Worm (Caenorhabditis elegans) whole organism, L4/young adult: ENCODE results near the gene his-71.

Experiments
- W03F9.2 ChIP-seq: fragments of 150-350 bp; optimal IDR thresholded peaks from 2 replicates; lab custom pipeline; 2014; ENCODE audit warnings: missing biosample characterization, missing genetic modification characterization
- dao-5 ChIP-seq: sonication (generic microtip); optimal IDR thresholded peaks from 2 replicates; lab custom pipeline; 2016; ENCODE audit warnings: missing genotype, missing genetic modification characterization, moderate library complexity, missing compliant biosample characterization
- him-1 ChIP-seq: sonication (generic microtip); optimal IDR thresholded peaks from 2 replicates; lab custom pipeline; 2016; ENCODE audit warnings: missing genotype, missing genetic modification reagents, missing genetic modification characterization, missing compliant biosample characterization

Gene his-71

ce11 chrX:8004845-8005244, 23.0 kb upstream of the his-71 start:
- TF ChIP-seq dao-5 (no peak), him-1 (tag; lab: Kevin White, UChicago) (no peak), W03F9.2 (tag; lab: Kevin White, UChicago) (no peak)

ce11 chrX:8003663-8004062, 21.8 kb upstream of the his-71 start, which contains the start of the genes F45E1.1 and F45E1.2:
TSS of gene F45E1.1 (plus strand) at chrX:8003682.
TSS of gene F45E1.2 (plus strand) at chrX:8003733.
- no peak for TF ChIP-seq him-1 (tag; lab: Kevin White, UChicago)
- no peak for TF ChIP-seq W03F9.2 (tag; lab: Kevin White, UChicago)
- no peak for TF ChIP-seq dao-5

ce11 chrX:7998942-7999341, 17.1 kb upstream of the his-71 start:
- TF ChIP-seq dao-5 (no peak), W03F9.2 (tag; lab: Kevin White, UChicago) (no peak), him-1 (tag; lab: Kevin White, UChicago) (no peak)

- TF ChIP-seq dao-5: no peak
- TF ChIP-seq W03F9.2 (tag; lab: Kevin White, UChicago): no peak
- no peak for TF ChIP-seq him-1 (tag; lab: Kevin White, UChicago)
Observed at ce11 chrX:7997968-7998367, 16.1 kb upstream of the his-71 start, which contains the start of gene sdpn-1. TSS of gene sdpn-1 (minus strand) at chrX:7998229.

ce11 chrX:7994486-7994885, 12.6 kb upstream of the his-71 start:
- TF ChIP-seq him-1 (tag; lab: Kevin White, UChicago) (no peak), dao-5 (no peak), W03F9.2 (tag; lab: Kevin White, UChicago) (no peak)

- TF ChIP-seq him-1 (tag; lab: Kevin White, UChicago) (no peak), dao-5 (no peak), W03F9.2 (tag; lab: Kevin White, UChicago) (no peak)
Observed at ce11 chrX:7992102-7992501, 10.2 kb upstream of the his-71 start.

- TF ChIP-seq W03F9.2 (tag; lab: Kevin White, UChicago) (no peak), dao-5 (no peak), him-1 (tag; lab: Kevin White, UChicago) (no peak)
Observed at ce11 chrX:7990282-7990681, 8.4 kb upstream of the his-71 start.

ce11 chrX:7989155-7989554, 7.3 kb upstream of the his-71 start:
- TF ChIP-seq W03F9.2 (tag; lab: Kevin White, UChicago) (no peak), dao-5 (no peak), him-1 (tag; lab: Kevin White, UChicago) (no peak)

- no peak for TF ChIP-seq W03F9.2 (tag; lab: Kevin White, UChicago)
- no peak for TF ChIP-seq dao-5
- no peak for TF ChIP-seq him-1 (tag; lab: Kevin White, UChicago)
Observed at ce11 chrX:7988457-7988856, 6.6 kb upstream of the his-71 start.

- no peak for TF ChIP-seq him-1 (tag; lab: Kevin White, UChicago)
Observed at ce11 chrX:7986892-7987291, 5.0 kb upstream of the his-71 start.

ce11 chrX:7985495-7986029, 3.7 kb upstream of the his-71 start, which contains the start of gene F45E1.4:
TSS of gene F45E1.4 (plus strand) at chrX:7985979.
- TF ChIP-seq W03F9.2 (tag; lab: Kevin White, UChicago) (no peak), him-1 (tag; lab: Kevin White, UChicago) (no peak), dao-5 (no peak)

- TF ChIP-seq W03F9.2 (tag; lab: Kevin White, UChicago) (no peak), him-1 (tag; lab: Kevin White, UChicago) (no peak), dao-5 (no peak)
Observed at ce11 chrX:7984742-7985141, 2.9 kb upstream of the his-71 start.

ce11 chrX:7977452-7977851, 4.4 kb downstream of the his-71 start:
- TF ChIP-seq him-1 (tag; lab: Kevin White, UChicago): no peak
- TF ChIP-seq dao-5: no peak
- no peak for TF ChIP-seq W03F9.2 (tag; lab: Kevin White, UChicago)

- TF ChIP-seq dao-5 (no peak), W03F9.2 (tag; lab: Kevin White, UChicago) (no peak), him-1 (tag; lab: Kevin White, UChicago) (no peak)
Observed at ce11 chrX:7976400-7976799, 5.5 kb downstream of the his-71 start, which contains the start of gene F45E1.5. TSS of gene F45E1.5 (plus strand) at chrX:7976700.

ce11 chrX:7975741-7976140, 6.1 kb downstream of the his-71 start:
- TF ChIP-seq him-1 (tag; lab: Kevin White, UChicago) (no peak), W03F9.2 (tag; lab: Kevin White, UChicago) (no peak), dao-5 (no peak)
